Worm (Caenorhabditis elegans): ENCODE results near the gene F43C11.2.
A peak's percentile ranks its signal among the peaks of the same experiment; 100 is the strongest.

Gene F43C11.2

DNA sequence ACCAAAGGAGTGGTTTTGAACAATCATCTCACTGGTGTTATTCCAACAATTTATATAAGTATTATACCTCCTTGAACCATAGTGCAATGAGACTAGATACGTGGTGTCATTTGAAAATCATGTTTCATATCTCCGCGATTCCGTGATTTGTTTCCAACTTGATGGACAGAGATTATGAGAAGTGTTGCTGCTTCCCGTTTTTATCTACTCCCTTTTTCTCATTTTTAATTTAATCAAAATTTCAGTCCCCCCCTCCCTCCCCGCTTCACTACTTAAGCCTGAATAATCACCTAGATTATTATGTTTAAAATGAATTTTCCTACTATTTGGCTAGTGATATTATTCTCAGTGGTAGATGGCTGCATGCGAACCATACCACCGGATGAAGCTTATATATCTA, 17.5 kb downstream of the F43C11.2 start, which contains the start of gene F16G10.3:
Gene F16G10.3 (plus strand): TSS at position 301 of the 400 bp plus-strand sequence.
- no peak for TF ChIP-seq him-1 (tag; optimal IDR thresholded peaks at IDR 0.05)
- no peak for TF ChIP-seq mxl-1 (tag; optimal IDR thresholded peaks at IDR 0.05)
- no peak for TF ChIP-seq attf-5 (GFP tag; optimal IDR thresholded peaks at IDR 0.05)
- no peak for TF ChIP-seq egrh-3 (GFP tag; IDR thresholded peaks at IDR 0.05)
- TF ChIP-seq F55B11.4 (tag; optimal IDR thresholded peaks at IDR 0.05; ENCODE audit: borderline replicate concordance, insufficient read depth) = no peak
- no peak for TF ChIP-seq atf-7 (tag; optimal IDR thresholded peaks at IDR 0.05)
- TF ChIP-seq ztf-3 (GFP tag; optimal IDR thresholded peaks at IDR 0.05) = no peak
- TF ChIP-seq zfh-2 (GFP tag; conservative IDR thresholded peaks at IDR 0.05) = no peak
- TF ChIP-seq attf-6 (GFP tag; IDR thresholded peaks at IDR 0.05) = no peak
- no peak for TF ChIP-seq sea-2 (GFP tag; IDR thresholded peaks at IDR 0.05)

DNA sequence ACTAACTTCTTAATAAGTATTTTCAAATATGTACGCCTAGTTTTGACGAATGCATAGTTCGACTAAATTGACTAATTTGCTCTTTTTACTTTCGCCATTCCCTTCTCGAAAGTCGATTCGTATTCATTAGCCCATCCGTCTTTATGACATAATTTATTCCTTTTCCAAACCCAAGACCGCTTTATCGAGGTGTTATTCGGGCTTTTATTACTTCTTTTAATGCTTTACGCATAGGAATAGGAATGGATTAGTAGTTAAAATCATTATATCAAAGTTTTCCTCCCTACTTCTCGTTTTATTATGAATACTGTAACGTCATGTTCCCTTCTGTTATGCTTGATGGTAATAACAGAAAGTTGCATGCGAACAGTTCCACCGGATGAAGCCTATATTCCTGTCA, 20.4 kb downstream of the F43C11.2 start, which contains the start of gene F16G10.2:
Gene F16G10.2 (plus strand): TSS at position 301 of the 400 bp plus-strand sequence.
- TF ChIP-seq F52B5.7 (tag; optimal IDR thresholded peaks at IDR 0.05) (no peak), K11D2.4 (GFP tag; IDR thresholded peaks at IDR 0.05) (no peak), somi-1 (GFP tag; optimal IDR thresholded peaks at IDR 0.05) (no peak), hrde-1 (tag; optimal IDR thresholded peaks at IDR 0.05; ENCODE audit: borderline replicate concordance) (no peak), Y53G8AR.9 (GFP tag; conservative IDR thresholded peaks at IDR 0.05) (no peak), bed-1 (GFP tag; IDR thresholded peaks at IDR 0.05) (no peak), sea-2 (GFP tag; IDR thresholded peaks at IDR 0.05) (no peak), F33H1.4 (GFP tag; IDR thresholded peaks at IDR 0.05) (no peak)

DNA sequence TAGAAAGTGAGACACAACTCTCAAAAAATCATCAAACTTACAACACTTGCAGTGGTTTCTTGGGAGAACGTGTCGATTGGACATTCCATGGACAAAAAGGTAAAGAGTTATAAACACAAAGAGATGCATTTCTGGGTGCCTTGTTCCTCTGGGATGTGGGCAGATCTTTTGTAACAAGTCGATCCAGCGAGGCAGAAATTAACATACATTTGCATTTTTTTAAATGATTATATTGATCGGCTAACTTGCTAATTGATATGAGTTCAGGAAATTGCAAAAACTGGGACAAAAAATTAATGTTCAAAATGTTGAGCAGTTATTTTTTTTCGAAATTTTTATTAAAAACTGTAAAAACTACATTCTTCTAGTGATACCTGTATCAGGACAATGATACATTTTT, 23.2 kb downstream of the F43C11.2 start, which contains the start of gene F16G10.6:
Gene F16G10.6 (minus strand): TSS at position 101 of the 400 bp plus-strand sequence.
- no peak for TF ChIP-seq aptf-3 (GFP tag; IDR thresholded peaks at IDR 0.05)
- TF ChIP-seq nhr-120 (GFP tag; IDR thresholded peaks at IDR 0.05) = no peak
- TF ChIP-seq K11D2.4 (GFP tag; IDR thresholded peaks at IDR 0.05) = no peak
- TF ChIP-seq let-526 (GFP tag; IDR thresholded peaks at IDR 0.05) = no peak
- TF ChIP-seq ceh-79 (tag; optimal IDR thresholded peaks at IDR 0.05) = no peak
- TF ChIP-seq F10E7.11 (tag; optimal IDR thresholded peaks at IDR 0.05) = no peak
- no peak for TF ChIP-seq rec-8 (tag; optimal IDR thresholded peaks at IDR 0.05)
- no peak for TF ChIP-seq nfyb-1 (GFP tag; IDR thresholded peaks at IDR 0.05)
- TF ChIP-seq dox-1 (GFP tag; IDR thresholded peaks at IDR 0.05) = no peak
- TF ChIP-seq atf-7 (tag; optimal IDR thresholded peaks at IDR 0.05) = no peak
- TF ChIP-seq somi-1 (GFP tag; optimal IDR thresholded peaks at IDR 0.05) = no peak
- no peak for TF ChIP-seq egl-44 (GFP tag; IDR thresholded peaks at IDR 0.05)
- TF ChIP-seq T07F8.4 (tag; optimal IDR thresholded peaks at IDR 0.05) = no peak
- no peak for TF ChIP-seq ztf-26 (tag; optimal IDR thresholded peaks at IDR 0.05)
- no peak for TF ChIP-seq tbp1 (GFP tag; optimal IDR thresholded peaks at IDR 0.05)
- no peak for TF ChIP-seq mel-28 (tag; optimal IDR thresholded peaks at IDR 0.05; ENCODE audit: borderline replicate concordance)
- TF ChIP-seq xnd-1 (tag; optimal IDR thresholded peaks at IDR 0.05) = no peak
- TF ChIP-seq hmg-20 (GFP tag; IDR thresholded peaks at IDR 0.05) = no peak
- no peak for TF ChIP-seq repo-1 (tag; optimal IDR thresholded peaks at IDR 0.05)

DNA sequence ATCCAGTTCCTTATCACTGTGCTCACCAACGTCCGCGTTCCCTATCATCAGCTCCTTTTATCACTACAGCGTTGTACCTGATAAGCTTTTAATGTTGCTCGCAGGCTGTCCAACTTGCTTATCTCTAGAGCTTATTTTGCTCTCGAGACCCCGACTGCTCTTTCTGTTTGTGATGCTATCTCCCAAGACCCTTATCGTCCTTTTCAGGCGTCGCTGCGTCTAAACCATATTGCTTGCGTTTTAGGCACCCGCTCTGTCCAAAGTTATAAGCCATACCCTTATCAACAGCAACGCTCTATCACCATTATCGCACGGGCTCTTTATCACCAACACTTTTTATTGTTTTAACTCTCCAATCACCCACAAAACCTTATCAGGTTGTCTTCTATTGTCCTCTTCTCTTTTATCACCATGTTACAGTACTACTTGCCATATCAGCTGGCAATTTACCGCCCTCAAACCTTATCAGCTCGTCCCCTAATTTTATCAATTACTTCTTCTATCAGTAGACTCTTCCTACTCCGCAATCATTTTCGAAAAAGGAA, 24.0 kb downstream of the F43C11.2 start:
- TF ChIP-seq zfh-2 (GFP tag; conservative IDR thresholded peaks at IDR 0.05) (no peak), hlh-26 (GFP tag; conservative IDR thresholded peaks at IDR 0.05) (no peak), ztf-18 (tag; optimal IDR thresholded peaks at IDR 0.05) (peak; percentile 12), bed-2 (GFP tag; IDR thresholded peaks at IDR 0.05) (no peak), madf-10 (tag; optimal IDR thresholded peaks at IDR 0.05) (peak; percentile 41), F22D6.2 (tag; optimal IDR thresholded peaks at IDR 0.05) (peak; percentile 86), ama-1 (optimal IDR thresholded peaks at IDR 0.05) (no peak), ama-1 (GFP tag; optimal IDR thresholded peaks at IDR 0.05) (no peak), snpc-1.3 (tag; optimal IDR thresholded peaks at IDR 0.05; ENCODE audit: insufficient read depth) (no peak), efl-1 (GFP tag; optimal IDR thresholded peaks at IDR 0.05) (no peak), attf-3 (GFP tag; conservative IDR thresholded peaks at IDR 0.05) (no peak), sdz-38 (tag; optimal IDR thresholded peaks at IDR 0.05) (no peak), C17E4.6 (GFP tag; IDR thresholded peaks at IDR 0.05) (no peak), F23B12.7 (tag; optimal IDR thresholded peaks at IDR 0.05; ENCODE audit: insufficient read depth) (no peak), hmg-20 (GFP tag; IDR thresholded peaks at IDR 0.05) (no peak)

All from whole organism, young adult.